Fruit fly (Drosophila melanogaster) whole organism: Measurements from ENCODE around the gene cue.

Source experiments
- CG8478 ChIP-seq: fragments of >200 bp; optimal IDR thresholded peaks from 2 replicates; lab custom pipeline; 2018; ENCODE audit warnings: inconsistent platforms
- Dll ChIP-seq: fragments of >200 bp; optimal IDR thresholded peaks from 2 replicates; lab custom pipeline; 2017
- EcR ChIP-seq, 2 experiments: fragments of >200 bp; optimal IDR thresholded peaks; 2 replicates each; lab custom pipeline; 2017; ENCODE audit warnings: missing biosample characterization in 2 of 2, missing genetic modification characterization in 2 of 2, missing genetic modification reagents in 2 of 2
- pan ChIP-seq: fragments of >200 bp; optimal IDR thresholded peaks from 2 replicates; lab custom pipeline; 2017
- psq ChIP-seq: fragments of >200 bp; optimal IDR thresholded peaks from 2 replicates; lab custom pipeline; 2017
- usp ChIP-seq: fragments of >200 bp; optimal IDR thresholded peaks from 2 replicates; lab custom pipeline; 2017; ENCODE audit warnings: missing biosample characterization, missing genetic modification characterization, mixed read lengths

dm6 chr3L:1538314-1538854, 21.3 kb upstream of the cue start:
- no peak for TF ChIP-seq usp (GFP tag; lab: Kevin White, UChicago)
- no peak for TF ChIP-seq pan
- TF ChIP-seq Dll (lab: Kevin White, UChicago), result no peak
- TF ChIP-seq EcR (GFP tag; optimal IDR thresholded peaks at IDR 0.05; lab: Kevin White, UChicago), result no peak
- TF ChIP-seq CG8478 (lab: Kevin White, UChicago), result no peak
- TF ChIP-seq psq (lab: Kevin White, UChicago), result no peak
